Worm (Caenorhabditis elegans): ENCODE measurements around the gene fbxa-113.

fbxa-113 gene

DNA sequence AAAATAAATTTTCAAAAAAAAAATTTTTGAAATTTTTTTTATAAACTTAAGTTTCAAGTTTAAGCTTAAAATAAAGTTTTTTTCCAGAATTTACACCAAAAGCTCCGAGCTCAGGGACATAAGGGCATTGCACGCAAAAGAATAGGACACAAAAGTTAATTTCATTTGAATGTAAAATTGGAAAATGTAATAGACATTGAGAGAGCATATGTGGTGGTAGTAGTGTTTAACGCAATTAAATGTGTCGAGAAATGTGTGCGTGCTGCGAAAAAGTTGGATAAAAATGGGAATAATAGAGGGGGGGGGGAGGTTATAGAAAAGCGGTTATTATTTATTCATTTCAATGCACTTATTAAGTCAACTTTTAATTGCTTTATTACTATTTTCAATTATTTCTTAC, 17.4 kb downstream of the fbxa-113 start:
- no peak for TF ChIP-seq ceh-36 (tag; optimal IDR thresholded peaks at IDR 0.05)
- no peak for TF ChIP-seq F13C5.2 (tag; optimal IDR thresholded peaks at IDR 0.05)
- no peak for TF ChIP-seq ama-1 (optimal IDR thresholded peaks at IDR 0.05)
- no peak for TF ChIP-seq sea-1 (GFP tag; conservative IDR thresholded peaks at IDR 0.05)
- TF ChIP-seq hmbx-1 (tag; optimal IDR thresholded peaks at IDR 0.05): no peak
- TF ChIP-seq B0310.2 (tag; optimal IDR thresholded peaks at IDR 0.05): no peak
- TF ChIP-seq hnd-1 (tag; optimal IDR thresholded peaks at IDR 0.05): no peak
- TF ChIP-seq tra-4 (tag; optimal IDR thresholded peaks at IDR 0.05): no peak
- TF ChIP-seq ets-7 (tag; optimal IDR thresholded peaks at IDR 0.05): no peak
- no peak for TF ChIP-seq aly-1 (tag; optimal IDR thresholded peaks at IDR 0.05)
- TF ChIP-seq ceh-13 (GFP tag; optimal IDR thresholded peaks at IDR 0.05): no peak
- TF ChIP-seq hmg-4 (GFP tag; optimal IDR thresholded peaks at IDR 0.05): no peak
- TF ChIP-seq tbx-37 (GFP tag; conservative IDR thresholded peaks at IDR 0.05): no peak
- no peak for TF ChIP-seq scrt-1 (GFP tag; IDR thresholded peaks at IDR 0.05)
- TF ChIP-seq tbx-11 (GFP tag; IDR thresholded peaks at IDR 0.05): no peak
- no peak for TF ChIP-seq flt-1 (GFP tag; IDR thresholded peaks at IDR 0.05)
- TF ChIP-seq pes-1 (GFP tag; IDR thresholded peaks at IDR 0.05): no peak

DNA sequence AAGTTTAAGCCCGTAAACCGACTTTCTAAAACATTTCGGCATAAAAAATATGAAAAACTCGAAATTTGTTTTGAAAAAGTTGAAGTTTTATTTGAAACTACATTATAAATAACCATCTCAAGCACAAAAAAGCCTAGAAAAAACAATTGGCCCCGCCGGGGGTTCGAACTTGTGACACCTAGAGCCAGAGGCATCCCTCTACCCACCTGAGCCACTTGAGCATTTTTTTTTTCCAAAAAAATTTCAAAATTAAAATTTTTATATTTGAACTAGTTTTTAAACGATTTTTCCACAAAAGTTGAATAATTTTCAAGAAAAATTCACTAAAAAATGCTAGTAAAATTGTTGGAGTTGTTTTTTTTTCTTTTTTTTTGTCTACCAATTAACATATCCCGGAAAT, 20.5 kb downstream of the fbxa-113 start:
- TF ChIP-seq scrt-1 (GFP tag; IDR thresholded peaks at IDR 0.05): no peak
- TF ChIP-seq tbx-37 (GFP tag; conservative IDR thresholded peaks at IDR 0.05): no peak
- no peak for TF ChIP-seq sea-1 (GFP tag; conservative IDR thresholded peaks at IDR 0.05)
- TF ChIP-seq tbx-11 (GFP tag; IDR thresholded peaks at IDR 0.05): no peak
- no peak for TF ChIP-seq flt-1 (GFP tag; IDR thresholded peaks at IDR 0.05)
- TF ChIP-seq ceh-13 (GFP tag; optimal IDR thresholded peaks at IDR 0.05): no peak
- TF ChIP-seq hmg-4 (GFP tag; optimal IDR thresholded peaks at IDR 0.05): no peak
- TF ChIP-seq hnd-1 (tag; optimal IDR thresholded peaks at IDR 0.05): no peak
- TF ChIP-seq aly-1 (tag; optimal IDR thresholded peaks at IDR 0.05): no peak
- no peak for TF ChIP-seq hmbx-1 (tag; optimal IDR thresholded peaks at IDR 0.05)
- no peak for TF ChIP-seq ama-1 (optimal IDR thresholded peaks at IDR 0.05)
- TF ChIP-seq ets-7 (tag; optimal IDR thresholded peaks at IDR 0.05): no peak
- no peak for TF ChIP-seq B0310.2 (tag; optimal IDR thresholded peaks at IDR 0.05)
- TF ChIP-seq tra-4 (tag; optimal IDR thresholded peaks at IDR 0.05): no peak
- TF ChIP-seq pes-1 (GFP tag; IDR thresholded peaks at IDR 0.05): no peak
- TF ChIP-seq ceh-36 (tag; optimal IDR thresholded peaks at IDR 0.05): no peak
- TF ChIP-seq F13C5.2 (tag; optimal IDR thresholded peaks at IDR 0.05): no peak

DNA sequence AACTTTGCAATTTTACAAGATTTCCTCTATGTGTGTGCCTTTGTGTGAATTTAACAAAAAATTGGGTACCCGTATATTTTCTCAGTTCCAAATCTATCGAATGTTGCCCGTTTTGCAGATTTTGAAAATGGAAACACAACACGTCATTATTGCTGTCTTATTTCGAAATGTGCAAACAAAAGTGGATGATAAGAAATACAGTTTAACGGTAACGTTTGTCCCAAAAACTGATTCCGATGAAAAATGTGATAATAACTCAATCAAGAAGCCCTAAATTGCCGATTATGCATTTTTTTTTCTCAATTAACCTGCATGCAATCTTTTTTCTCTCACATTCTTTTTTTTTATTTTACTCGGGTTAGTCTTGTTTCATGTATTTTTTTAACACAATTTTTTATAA, 22.1 kb downstream of the fbxa-113 start:
- TF ChIP-seq flt-1 (GFP tag; IDR thresholded peaks at IDR 0.05) (no peak), F13C5.2 (tag; optimal IDR thresholded peaks at IDR 0.05) (no peak), pes-1 (GFP tag; IDR thresholded peaks at IDR 0.05) (no peak), aly-1 (tag; optimal IDR thresholded peaks at IDR 0.05) (no peak), hmbx-1 (tag; optimal IDR thresholded peaks at IDR 0.05) (no peak), scrt-1 (GFP tag; IDR thresholded peaks at IDR 0.05) (no peak), hnd-1 (tag; optimal IDR thresholded peaks at IDR 0.05) (no peak), B0310.2 (tag; optimal IDR thresholded peaks at IDR 0.05) (no peak), ceh-13 (GFP tag; optimal IDR thresholded peaks at IDR 0.05) (no peak), hmg-4 (GFP tag; optimal IDR thresholded peaks at IDR 0.05) (no peak), tbx-37 (GFP tag; conservative IDR thresholded peaks at IDR 0.05) (no peak), ceh-36 (tag; optimal IDR thresholded peaks at IDR 0.05) (no peak), ets-7 (tag; optimal IDR thresholded peaks at IDR 0.05) (no peak)

DNA sequence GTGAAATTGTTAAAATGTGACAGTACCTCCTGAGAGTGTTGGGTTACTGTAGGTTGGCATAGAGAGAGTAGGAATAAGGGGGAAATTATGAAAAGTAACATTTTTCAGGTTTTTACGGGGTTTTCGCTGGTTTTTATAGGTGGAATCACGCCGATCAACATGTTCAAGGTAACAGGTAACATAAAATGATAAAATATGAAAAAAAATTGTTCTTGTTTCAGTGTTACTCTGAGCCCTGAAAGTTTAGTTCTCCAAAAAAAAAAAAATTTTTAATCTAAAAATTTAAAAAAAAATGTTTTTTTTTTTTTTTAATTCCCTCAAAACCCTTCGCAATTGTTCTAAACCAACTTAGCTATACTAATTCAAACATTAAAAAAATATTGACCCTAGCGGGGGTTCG, 30.6 kb downstream of the fbxa-113 start, which contains the start of gene Y113G7B.15:
Y113G7B.15 (minus strand) TSS at position 101 of the 400 bp plus-strand sequence.
- TF ChIP-seq pes-1 (GFP tag; IDR thresholded peaks at IDR 0.05) (no peak), F13C5.2 (tag; optimal IDR thresholded peaks at IDR 0.05) (no peak), tbx-37 (GFP tag; conservative IDR thresholded peaks at IDR 0.05) (no peak), sea-1 (GFP tag; conservative IDR thresholded peaks at IDR 0.05) (no peak), ceh-36 (tag; optimal IDR thresholded peaks at IDR 0.05) (no peak)

DNA sequence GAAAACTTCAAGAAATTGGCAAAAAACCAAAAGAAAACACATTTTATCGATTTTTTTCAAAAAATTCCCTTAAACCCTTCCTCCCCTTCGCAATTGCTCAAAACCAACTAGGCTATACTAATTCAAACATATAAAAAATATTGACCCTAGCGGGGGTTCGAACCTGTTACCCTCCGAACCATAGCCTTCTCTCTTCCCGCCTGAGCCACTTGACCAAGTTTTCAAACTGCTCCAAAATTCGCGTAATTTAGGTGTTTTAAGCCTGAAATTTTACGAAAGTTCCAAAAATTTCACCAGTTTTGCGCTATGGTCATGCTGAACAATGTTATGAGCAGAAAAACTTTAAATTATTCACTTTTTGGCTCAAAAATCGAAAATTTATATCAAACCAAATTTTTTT, 31.3 kb downstream of the fbxa-113 start:
- TF ChIP-seq B0310.2 (tag; optimal IDR thresholded peaks at IDR 0.05) (peak; percentile 16), ets-7 (tag; optimal IDR thresholded peaks at IDR 0.05) (no peak), sea-1 (GFP tag; conservative IDR thresholded peaks at IDR 0.05) (no peak), pes-1 (GFP tag; IDR thresholded peaks at IDR 0.05) (peak; percentile 7; the same call in 1 of the 2 replicates), ceh-36 (tag; optimal IDR thresholded peaks at IDR 0.05) (peak; percentile 18), scrt-1 (GFP tag; IDR thresholded peaks at IDR 0.05) (0 out of 2 replicates have a peak, but pooled peaks have one; percentile 20), aly-1 (tag; optimal IDR thresholded peaks at IDR 0.05) (no peak), ama-1 (optimal IDR thresholded peaks at IDR 0.05) (peak; percentile 29), hmg-4 (GFP tag; optimal IDR thresholded peaks at IDR 0.05) (no peak), flt-1 (GFP tag; IDR thresholded peaks at IDR 0.05) (0 out of 2 replicates have a peak, but pooled peaks have one; percentile 27), F13C5.2 (tag; optimal IDR thresholded peaks at IDR 0.05) (no peak)

DNA sequence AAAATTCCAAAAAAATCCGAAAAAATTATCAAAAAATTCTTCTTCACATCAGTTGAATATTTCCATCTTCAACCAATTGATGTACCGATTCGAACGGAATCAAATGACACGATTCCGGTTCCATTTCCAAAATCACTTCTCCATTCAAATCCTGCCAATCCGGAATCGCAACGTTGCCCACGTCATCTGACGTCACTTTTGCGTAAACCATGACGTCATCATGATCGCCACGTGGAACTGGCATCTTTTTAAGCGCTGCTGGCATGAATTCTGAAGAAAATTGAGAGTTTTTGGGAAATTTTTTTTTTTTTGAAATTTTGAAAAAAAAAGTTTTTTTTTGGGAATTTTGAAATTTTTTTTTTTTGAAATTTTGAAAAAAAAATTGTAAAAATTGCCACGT, 32.0 kb downstream of the fbxa-113 start:
- TF ChIP-seq B0310.2 (tag; optimal IDR thresholded peaks at IDR 0.05): no peak
- TF ChIP-seq ceh-36 (tag; optimal IDR thresholded peaks at IDR 0.05): no peak
- no peak for TF ChIP-seq tbx-37 (GFP tag; conservative IDR thresholded peaks at IDR 0.05)
- TF ChIP-seq sea-1 (GFP tag; conservative IDR thresholded peaks at IDR 0.05): no peak
- TF ChIP-seq ets-7 (tag; optimal IDR thresholded peaks at IDR 0.05): no peak
- no peak for TF ChIP-seq ama-1 (optimal IDR thresholded peaks at IDR 0.05)
- TF ChIP-seq ceh-13 (GFP tag; optimal IDR thresholded peaks at IDR 0.05): no peak
- no peak for TF ChIP-seq hmg-4 (GFP tag; optimal IDR thresholded peaks at IDR 0.05)
- TF ChIP-seq hnd-1 (tag; optimal IDR thresholded peaks at IDR 0.05): no peak

DNA sequence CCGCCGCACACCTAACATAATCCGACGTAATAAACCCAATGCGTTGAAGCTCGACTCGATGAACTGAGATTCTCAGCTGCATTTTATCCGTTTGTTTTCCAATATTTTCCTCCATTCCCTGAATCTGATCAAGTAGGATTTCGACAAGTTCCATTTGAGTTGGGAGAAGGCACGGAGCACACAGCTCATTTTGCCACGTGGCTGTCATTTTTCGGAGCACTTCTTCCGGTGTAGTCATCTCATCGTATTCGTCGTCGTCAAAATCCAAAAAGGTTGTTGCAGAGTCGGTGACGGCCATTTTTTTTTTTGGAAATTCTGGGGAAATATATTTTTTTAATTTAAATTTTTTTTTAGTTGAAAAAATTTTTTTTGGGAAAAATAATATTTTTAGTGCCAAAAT, 34.2 kb downstream of the fbxa-113 start, which contains the start of gene sld-5:
sld-5 (minus strand) TSS at position 317 of the 400 bp plus-strand sequence.
- TF ChIP-seq hmg-4 (GFP tag; optimal IDR thresholded peaks at IDR 0.05) (no peak), sea-1 (GFP tag; conservative IDR thresholded peaks at IDR 0.05) (no peak), hmbx-1 (tag; optimal IDR thresholded peaks at IDR 0.05) (no peak), pes-1 (GFP tag; IDR thresholded peaks at IDR 0.05) (no peak), tbx-37 (GFP tag; conservative IDR thresholded peaks at IDR 0.05) (no peak), ets-7 (tag; optimal IDR thresholded peaks at IDR 0.05) (no peak), ceh-13 (GFP tag; optimal IDR thresholded peaks at IDR 0.05) (no peak)

All from whole organism, early embryonic.